Fruit fly (Drosophila melanogaster) whole organism, embryonic: ENCODE measurements around the gene CG7582.

Experiments
- Atf3 ChIP-seq: fragments of 200-800 bp; sonication (Bioruptor generic); optimal IDR thresholded peaks from 3 replicates; lab custom pipeline; 2016; ENCODE audit warnings: missing biosample characterization, missing genetic modification characterization
- CG10462 ChIP-seq: fragments of 200-800 bp; sonication (Bioruptor generic); optimal IDR thresholded peaks from 2 replicates; lab custom pipeline; 2016; ENCODE audit warnings: missing biosample characterization, missing genetic modification characterization
- CG10543 ChIP-seq: fragments of 200-800 bp; sonication (Bioruptor generic); optimal IDR thresholded peaks from 3 replicates; lab custom pipeline; 2017; ENCODE audit warnings: missing biosample characterization, mild to moderate bottlenecking, missing genetic modification characterization, moderate library complexity
- CG10565 ChIP-seq: fragments of 200-800 bp; sonication (Bioruptor generic); optimal IDR thresholded peaks from 3 replicates; lab custom pipeline; 2016; ENCODE audit warnings: missing biosample characterization, mild to moderate bottlenecking, missing genetic modification characterization
- CG12659 ChIP-seq: fragments of 200-800 bp; sonication (Bioruptor generic); optimal IDR thresholded peaks from 3 replicates; lab custom pipeline; 2017; ENCODE audit warnings: mild to moderate bottlenecking, missing biosample characterization, missing genetic modification reagents, missing genetic modification characterization
- CG13424 ChIP-seq: fragments of 200-800 bp; sonication (Bioruptor generic); optimal IDR thresholded peaks from 2 replicates; lab custom pipeline; 2019; ENCODE audit warnings: missing biosample characterization, mild to moderate bottlenecking, missing genetic modification characterization, moderate library complexity
- CG14441 ChIP-seq: fragments of 200-800 bp; sonication (Bioruptor generic); IDR thresholded peaks from 2 replicates; pipeline ENCODE4 v1.3.6; 2022; ENCODE audit warnings: missing biosample characterization, missing genetic modification characterization
- CG15269 ChIP-seq: fragments of 200-800 bp; sonication (Bioruptor generic); optimal IDR thresholded peaks from 2 replicates; lab custom pipeline; 2018; ENCODE audit warnings: missing biosample characterization, mild to moderate bottlenecking, missing genetic modification characterization, moderate library complexity
- CG16863 ChIP-seq: fragments of 200-800 bp; sonication (Bioruptor generic); optimal IDR thresholded peaks from 3 replicates; lab custom pipeline; 2016; ENCODE audit warnings: missing biosample characterization, missing genetic modification characterization
- CG17359 ChIP-seq: fragments of 200-800 bp; sonication (Bioruptor generic); optimal IDR thresholded peaks from 3 replicates; lab custom pipeline; 2018; ENCODE audit warnings: missing biosample characterization, mild to moderate bottlenecking, missing genetic modification characterization, moderate library complexity
- CG3065 ChIP-seq: fragments of 200-800 bp; sonication (Bioruptor generic); optimal IDR thresholded peaks from 2 replicates; lab custom pipeline; 2016; ENCODE audit warnings: missing biosample characterization, missing genetic modification characterization
- CG31388 ChIP-seq: fragments of 200-800 bp; sonication (Bioruptor generic); optimal IDR thresholded peaks from 2 replicates; lab custom pipeline; 2016; ENCODE audit warnings: missing biosample characterization, missing genetic modification characterization
- CG3407 ChIP-seq: fragments of 200-800 bp; sonication (Bioruptor generic); optimal IDR thresholded peaks from 2 replicates; lab custom pipeline; 2018; ENCODE audit warnings: missing biosample characterization, mild to moderate bottlenecking, missing genetic modification characterization
- CG3847 ChIP-seq: fragments of 200-800 bp; sonication (Bioruptor generic); IDR thresholded peaks from 2 replicates; pipeline ENCODE4 v1.3.6; 2022; ENCODE audit warnings: missing biosample characterization, missing genetic modification characterization
- CG3995 ChIP-seq: fragments of 200-800 bp; sonication (Bioruptor generic); optimal IDR thresholded peaks from 3 replicates; lab custom pipeline; 2016; ENCODE audit warnings: missing biosample characterization, missing genetic modification characterization
- CG4360 ChIP-seq: fragments of 200-800 bp; sonication (Bioruptor generic); IDR thresholded peaks from 2 replicates; pipeline ENCODE4 v1.3.6; 2022; ENCODE audit warnings: missing biosample characterization, missing genetic modification characterization
- CG4617 ChIP-seq: fragments of 200-800 bp; sonication (Bioruptor generic); optimal IDR thresholded peaks from 3 replicates; lab custom pipeline; 2016; ENCODE audit warnings: missing biosample characterization, missing genetic modification characterization, borderline replicate concordance
- CG6791 ChIP-seq: fragments of 200-800 bp; sonication (Bioruptor generic); IDR thresholded peaks from 3 replicates; pipeline ENCODE4 v1.3.6; 2022; ENCODE audit warnings: missing biosample characterization, missing genetic modification characterization; ENCODE audit not compliant: partially characterized antibody
- CG6854 ChIP-seq: fragments of 200-800 bp; sonication (Bioruptor generic); optimal IDR thresholded peaks from 3 replicates; lab custom pipeline; 2017; ENCODE audit warnings: missing biosample characterization, mild to moderate bottlenecking, missing genetic modification characterization
- CG7357 ChIP-seq: fragments of 200-800 bp; sonication (Bioruptor generic); IDR thresholded peaks from 3 replicates; pipeline ENCODE4 v1.3.6; 2022; ENCODE audit warnings: missing biosample characterization, missing genetic modification characterization
- CG7987 ChIP-seq: fragments of 200-800 bp; sonication (Bioruptor generic); optimal IDR thresholded peaks from 2 replicates; lab custom pipeline; 2018; ENCODE audit warnings: missing biosample characterization, mild to moderate bottlenecking, missing genetic modification characterization, moderate library complexity
- CG8944 ChIP-seq: fragments of 200-800 bp; sonication (Bioruptor generic); optimal IDR thresholded peaks from 3 replicates; lab custom pipeline; 2016; ENCODE audit warnings: missing biosample characterization, missing genetic modification characterization
- CG9609 ChIP-seq: fragments of 200-800 bp; sonication (Bioruptor generic); optimal IDR thresholded peaks from 3 replicates; lab custom pipeline; 2016; ENCODE audit warnings: missing biosample characterization, missing genetic modification characterization
- CG9797 ChIP-seq: fragments of 200-800 bp; sonication (Bioruptor generic); optimal IDR thresholded peaks from 3 replicates; lab custom pipeline; 2018; ENCODE audit warnings: missing biosample characterization, mild to moderate bottlenecking, missing genetic modification characterization
- Dbx ChIP-seq: fragments of 200-800 bp; sonication (Bioruptor generic); IDR thresholded peaks from 3 replicates; pipeline ENCODE4 v1.3.6; 2022; ENCODE audit warnings: missing biosample characterization, missing genetic modification characterization
- Doc2 ChIP-seq: fragments of 200-800 bp; sonication (Bioruptor generic); IDR thresholded peaks from 2 replicates; pipeline ENCODE4 v1.3.6; 2022; ENCODE audit warnings: missing biosample characterization, missing genetic modification characterization
- Dp ChIP-seq: fragments of 200-800 bp; sonication (Bioruptor generic); optimal IDR thresholded peaks from 2 replicates; lab custom pipeline; 2018; ENCODE audit warnings: missing biosample characterization, mild to moderate bottlenecking, missing genetic modification characterization, moderate library complexity
- Hr3 ChIP-seq: fragments of 200-800 bp; sonication (Bioruptor generic); optimal IDR thresholded peaks from 3 replicates; lab custom pipeline; 2016; ENCODE audit warnings: missing biosample characterization, missing genetic modification characterization
- NC2α ChIP-seq: fragments of 200-800 bp; sonication (Bioruptor generic); optimal IDR thresholded peaks from 2 replicates; lab custom pipeline; 2016; ENCODE audit warnings: missing biosample characterization, missing genetic modification characterization
- Nf-YA ChIP-seq: fragments of 200-800 bp; sonication (Bioruptor generic); IDR thresholded peaks from 2 replicates; pipeline ENCODE4 v1.3.6; 2022; ENCODE audit warnings: missing biosample characterization, missing genetic modification characterization
- Rx ChIP-seq: fragments of 200-800 bp; sonication (Bioruptor generic); IDR thresholded peaks from 2 replicates; pipeline ENCODE4 v1.3.6; 2022; ENCODE audit warnings: missing biosample characterization, missing genetic modification characterization
- al ChIP-seq: fragments of 200-800 bp; sonication (Bioruptor generic); IDR thresholded peaks from 2 replicates; pipeline ENCODE4 v1.3.6; 2022; ENCODE audit warnings: missing biosample characterization, missing genetic modification characterization
- aop ChIP-seq: fragments of 200-800 bp; sonication (Bioruptor generic); IDR thresholded peaks from 2 replicates; pipeline ENCODE4 v1.3.6; 2022; ENCODE audit warnings: missing biosample characterization, missing genetic modification characterization
- az2 ChIP-seq: fragments of 200-800 bp; sonication (Bioruptor generic); optimal IDR thresholded peaks from 3 replicates; lab custom pipeline; 2016; ENCODE audit warnings: missing biosample characterization, missing genetic modification characterization
- bab2 ChIP-seq: fragments of 200-800 bp; sonication (Bioruptor generic); optimal IDR thresholded peaks from 2 replicates; lab custom pipeline; 2016; ENCODE audit warnings: missing biosample characterization, missing genetic modification characterization
- br ChIP-seq: fragments of >200 bp; optimal IDR thresholded peaks from 2 replicates; lab custom pipeline; 2017
- ci ChIP-seq: fragments of 200-800 bp; sonication (Bioruptor generic); IDR thresholded peaks from 3 replicates; pipeline ENCODE4 v1.3.6; 2022; ENCODE audit warnings: missing biosample characterization, missing genetic modification characterization
- croc ChIP-seq: fragments of 200-800 bp; sonication (Bioruptor generic); conservative IDR thresholded peaks from 3 replicates; pipeline ENCODE4 v1.3.6; 2022; ENCODE audit warnings: missing biosample characterization, missing genetic modification characterization
- dan ChIP-seq: fragments of 200-800 bp; sonication (Bioruptor generic); IDR thresholded peaks from 2 replicates; pipeline ENCODE4 v1.3.6; 2022; ENCODE audit warnings: missing biosample characterization, missing genetic modification characterization
- emc ChIP-seq: fragments of 200-800 bp; sonication (Bioruptor generic); optimal IDR thresholded peaks from 2 replicates; lab custom pipeline; 2016; ENCODE audit warnings: missing biosample characterization, missing genetic modification characterization
- fd102C ChIP-seq: fragments of 200-800 bp; sonication (Bioruptor generic); optimal IDR thresholded peaks from 2 replicates; lab custom pipeline; 2018; ENCODE audit warnings: missing biosample characterization, mild to moderate bottlenecking, missing genetic modification characterization, moderate library complexity
- ftz-f1 ChIP-seq: fragments of 200-800 bp; sonication (Bioruptor generic); optimal IDR thresholded peaks from 2 replicates; lab custom pipeline; 2016; ENCODE audit warnings: missing biosample characterization, missing genetic modification characterization
- h ChIP-seq: fragments of >200 bp; optimal IDR thresholded peaks from 2 replicates; lab custom pipeline; 2017
- hkb ChIP-seq, 2 experiments: fragments of 200-800 bp in 1 of 2; fragments of >200 bp in 1 of 2; sonication (Bioruptor generic) in 1 of 2; IDR thresholded peaks in 1 of 2; optimal IDR thresholded peaks in 1 of 2; 2 replicates each; pipeline versions ENCODE4 v1.3.6 to Lab custom; 2017 to 2022; ENCODE audit warnings: missing biosample characterization in 1 of 2, missing genetic modification characterization in 1 of 2
- jing ChIP-seq: fragments of 200-800 bp; sonication (Bioruptor generic); optimal IDR thresholded peaks from 2 replicates; lab custom pipeline; 2018; ENCODE audit warnings: missing biosample characterization, mild to moderate bottlenecking, missing genetic modification characterization
- p53 ChIP-seq: fragments of 200-800 bp; sonication (Bioruptor generic); optimal IDR thresholded peaks from 2 replicates; lab custom pipeline; 2016; ENCODE audit warnings: missing biosample characterization, missing genetic modification characterization
- phol ChIP-seq: fragments of 200-800 bp; sonication (Bioruptor generic); optimal IDR thresholded peaks from 3 replicates; lab custom pipeline; 2018; ENCODE audit warnings: missing biosample characterization, mild to moderate bottlenecking, missing genetic modification characterization, moderate library complexity
- pum ChIP-seq: fragments of 200-800 bp; sonication (Bioruptor generic); optimal IDR thresholded peaks from 2 replicates; lab custom pipeline; 2016; ENCODE audit warnings: missing biosample characterization, missing genetic modification characterization
- ranshi ChIP-seq: fragments of 200-800 bp; sonication (Bioruptor generic); IDR thresholded peaks from 2 replicates; pipeline ENCODE4 v1.3.6; 2022; ENCODE audit warnings: missing biosample characterization, missing genetic modification characterization
- sim ChIP-seq: fragments of 200-800 bp; sonication (Bioruptor generic); IDR thresholded peaks from 2 replicates; pipeline ENCODE4 v1.3.6; 2022; ENCODE audit warnings: missing biosample characterization, missing genetic modification characterization
- zfh1 ChIP-seq: fragments of 200-800 bp; sonication (Bioruptor generic); IDR thresholded peaks from 3 replicates; pipeline ENCODE4 v1.3.6; 2022; ENCODE audit warnings: missing biosample characterization, missing genetic modification characterization

CG7582 gene

dm6 chr3R:29725577-29726240, 43.6 kb upstream of the CG7582 start, which contains the start of gene Kul (continued):
- TF ChIP-seq ranshi = no peak
- no peak for TF ChIP-seq CG10565 (GFP tag; lab: Kevin White, UChicago)
- TF ChIP-seq CG3995 (GFP tag; lab: Kevin White, UChicago) = peak; percentile 9
- TF ChIP-seq CG4617 = peak; percentile 5
- no peak for TF ChIP-seq bab2 (GFP tag; lab: Kevin White, UChicago)
- no peak for TF ChIP-seq CG10462 (GFP tag; lab: Kevin White, UChicago)
- no peak for TF ChIP-seq h
- TF ChIP-seq CG8944 (GFP tag; lab: Kevin White, UChicago) = no peak
- no peak for TF ChIP-seq Atf3 (GFP tag; lab: Kevin White, UChicago)
- TF ChIP-seq CG6791 (GFP tag; lab: Robert Waterston, UW) = peak; percentile 61; the same call in 1 of the 3 replicates
- no peak for TF ChIP-seq CG31388
- no peak for TF ChIP-seq p53
- no peak for TF ChIP-seq CG7357 (GFP tag; lab: Robert Waterston, UW)
- no peak for TF ChIP-seq CG6854 (GFP tag; lab: Kevin White, UChicago)
- TF ChIP-seq CG9609 (GFP tag; lab: Kevin White, UChicago) = peak; percentile 20
- peak; percentile 43 for TF ChIP-seq CG3847 (GFP tag; lab: Robert Waterston, UW)
- no peak for TF ChIP-seq hkb (optimal IDR thresholded peaks at IDR 0.05; lab: Kevin White, UChicago)
- TF ChIP-seq hkb (GFP tag; IDR thresholded peaks at IDR 0.05; lab: Robert Waterston, UW) = 0 out of 2 replicates have a peak, but pooled peaks have one; percentile 20
- TF ChIP-seq zfh1 = peak; percentile 64
- TF ChIP-seq jing (GFP tag; lab: Kevin White, UChicago) = no peak
- TF ChIP-seq az2 (GFP tag; lab: Kevin White, UChicago) = no peak
- no peak for TF ChIP-seq CG10543 (GFP tag; lab: Kevin White, UChicago)
- no peak for TF ChIP-seq Hr3 (GFP tag; lab: Kevin White, UChicago)
- TF ChIP-seq CG16863 = no peak
- TF ChIP-seq NC2α (GFP tag; lab: Kevin White, UChicago) = no peak
- TF ChIP-seq CG3407 (GFP tag; lab: Kevin White, UChicago) = no peak
- TF ChIP-seq croc (GFP tag; lab: Robert Waterston, UW) = no peak
- TF ChIP-seq CG3065 = no peak
- TF ChIP-seq CG7987 (GFP tag; lab: Kevin White, UChicago) = no peak
- TF ChIP-seq Doc2 (GFP tag; lab: Robert Waterston, UW) = no peak
- TF ChIP-seq aop (GFP tag; lab: Robert Waterston, UW) = no peak
- no peak for TF ChIP-seq br (lab: Kevin White, UChicago)
- no peak for TF ChIP-seq ftz-f1 (GFP tag; lab: Kevin White, UChicago)
- TF ChIP-seq Dbx (GFP tag; lab: Robert Waterston, UW) = 0 out of 3 replicates have a peak, but pooled peaks have one; percentile 9
- TF ChIP-seq CG12659 = peak; percentile 55
- TF ChIP-seq phol (tag; lab: Kevin White, UChicago) = peak; percentile 37
- peak; percentile 8 for TF ChIP-seq Dp (GFP tag; lab: Kevin White, UChicago)
- TF ChIP-seq CG14441 (GFP tag; lab: Robert Waterston, UW) = no peak
- TF ChIP-seq Rx (GFP tag; lab: Robert Waterston, UW) = no peak
- TF ChIP-seq CG17359 (tag; lab: Kevin White, UChicago) = no peak
- 0 out of 3 replicates have a peak, but pooled peaks have one; percentile 18 for TF ChIP-seq ci (GFP tag; lab: Robert Waterston, UW)
- TF ChIP-seq CG9797 = peak; percentile 77
- no peak for TF ChIP-seq dan (GFP tag; lab: Robert Waterston, UW)
- TF ChIP-seq al = no peak
- no peak for TF ChIP-seq pum
- no peak for TF ChIP-seq CG13424
- TF ChIP-seq CG15269 (tag; lab: Kevin White, UChicago) = no peak
- TF ChIP-seq Nf-YA (GFP tag; lab: Robert Waterston, UW) = no peak
- TF ChIP-seq fd102C (GFP tag; lab: Kevin White, UChicago) = no peak
- no peak for TF ChIP-seq emc (GFP tag; lab: Kevin White, UChicago)
- no peak for TF ChIP-seq sim (GFP tag; lab: Robert Waterston, UW)
- no peak for TF ChIP-seq CG4360 (GFP tag; lab: Robert Waterston, UW)
